Worm (Caenorhabditis elegans): ENCODE data around the gene F59A7.11.

DNA sequence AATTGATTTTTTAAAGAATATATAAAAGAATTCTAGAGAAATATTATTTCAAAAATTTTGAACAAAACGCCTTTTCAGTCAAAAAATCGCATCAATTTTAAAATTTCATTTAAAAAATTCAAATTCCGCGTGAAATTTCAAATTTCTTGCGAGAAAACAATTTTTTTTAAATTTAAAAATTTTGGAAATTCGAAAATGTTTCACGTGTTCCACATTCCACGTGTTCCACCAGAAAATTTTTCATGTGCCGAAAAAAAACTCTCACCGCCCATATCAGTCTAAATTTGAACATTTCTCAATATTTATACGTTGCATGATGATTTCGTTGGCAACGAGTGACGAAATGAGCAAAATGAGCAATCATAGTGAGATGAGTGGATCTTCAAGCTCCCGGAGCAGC is 38.7 kb downstream of the F59A7.11 start, which contains the start of gene fbxa-201:
- no peak for TF ChIP-seq nhr-77 (tag; optimal IDR thresholded peaks at IDR 0.05)
- TF ChIP-seq snpc-4 (tag; optimal IDR thresholded peaks at IDR 0.05), result no peak
- no peak for TF ChIP-seq elt-1 (tag; optimal IDR thresholded peaks at IDR 0.05)
- no peak for TF ChIP-seq nhr-12 (tag; optimal IDR thresholded peaks at IDR 0.05)
- no peak for TF ChIP-seq hmg-11 (tag; optimal IDR thresholded peaks at IDR 0.05)
- no peak for TF ChIP-seq lin-15B (tag; optimal IDR thresholded peaks at IDR 0.05)

Data from whole organism, L3 larva.